Worm (Caenorhabditis elegans): Measurements from ENCODE around the gene ZC239.17.

ce11 chrII:3230422-3230821 is 4.7 kb upstream of the ZC239.17 start, which contains the start of gene srh-297:
- TF ChIP-seq egl-27 (tag; optimal IDR thresholded peaks at IDR 0.05) (no peak), swsn-7 (tag; optimal IDR thresholded peaks at IDR 0.05) (no peak), C04F5.9 (tag; optimal IDR thresholded peaks at IDR 0.05) (no peak), nhr-84 (tag; optimal IDR thresholded peaks at IDR 0.05) (no peak), jun-1 (tag; optimal IDR thresholded peaks at IDR 0.05) (no peak), lir-3 (tag; optimal IDR thresholded peaks at IDR 0.05; ENCODE audit: poor library complexity) (no peak), nhr-12 (tag; optimal IDR thresholded peaks at IDR 0.05) (no peak), ama-1 (optimal IDR thresholded peaks at IDR 0.05) (no peak)
